Fruit fly (Drosophila melanogaster) Kc167 (cell line): ENCODE data around the gene unk.

ENCODE experiments used
- Sin3A ChIP-seq: fragments of >200 bp; optimal IDR thresholded peaks from 2 replicates; lab custom pipeline; 2018; ENCODE audit warnings: missing external identifiers
- h ChIP-seq: fragments of >200 bp; optimal IDR thresholded peaks from 3 replicates; lab custom pipeline; 2018; ENCODE audit warnings: missing external identifiers
- insv ChIP-seq: fragments of >200 bp; optimal IDR thresholded peaks from 3 replicates; lab custom pipeline; 2018; ENCODE audit warnings: missing external identifiers
- psq ChIP-seq: fragments of >200 bp; optimal IDR thresholded peaks from 2 replicates; lab custom pipeline; 2017; ENCODE audit warnings: missing external identifiers
- ttk ChIP-seq: sonication (Bioruptor generic); optimal IDR thresholded peaks from 2 replicates; lab custom pipeline; 2017; ENCODE audit warnings: missing external identifiers

DNA sequence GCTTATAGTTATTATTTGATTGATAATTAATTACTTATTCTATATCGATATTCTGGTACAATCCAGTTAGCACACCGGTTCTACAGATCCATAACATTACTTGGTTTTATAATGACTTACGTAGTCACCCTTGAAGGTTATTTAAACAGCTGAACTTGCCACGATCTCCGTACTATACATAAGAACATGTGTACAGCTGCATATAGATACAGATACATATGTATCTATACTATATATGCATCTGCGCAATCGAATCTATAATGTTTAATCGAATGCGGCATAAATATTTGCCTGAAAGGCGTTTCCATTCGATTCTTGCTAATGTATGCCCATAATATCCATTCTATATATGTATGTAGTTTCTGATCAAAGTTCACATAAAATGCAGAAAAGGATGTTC is 21.7 kb upstream of the unk start:
- TF ChIP-seq ttk (lab: Kevin White, UChicago) (no peak), psq (lab: Kevin White, UChicago) (no peak), Sin3A (lab: Kevin White, UChicago) (no peak), h (lab: Kevin White, UChicago) (no peak), insv (lab: Kevin White, UChicago) (no peak)
